Worm (Caenorhabditis elegans) whole organism, L3 larva: ENCODE measurements around the gene gop-2.

Experiments used
- ceh-28 ChIP-seq: fragments of 150-350 bp; optimal IDR thresholded peaks from 2 replicates; lab custom pipeline; 2014; ENCODE audit warnings: missing biosample characterization, missing genetic modification reagents, missing genetic modification characterization
- ceh-82 ChIP-seq: fragments of 150-350 bp; optimal IDR thresholded peaks from 2 replicates; lab custom pipeline; 2014; ENCODE audit warnings: missing biosample characterization, missing genetic modification characterization
- egl-27 ChIP-seq: sonication (generic microtip); optimal IDR thresholded peaks from 4 replicates; lab custom pipeline; 2017; ENCODE audit warnings: missing biosample characterization, missing genetic modification reagents, missing genetic modification characterization
- fkh-10 ChIP-seq: sonication (generic microtip); optimal IDR thresholded peaks from 2 replicates; lab custom pipeline; 2017; ENCODE audit warnings: missing biosample characterization, missing genetic modification reagents, missing genetic modification characterization
- mdl-1 ChIP-seq: fragments of 150-350 bp; optimal IDR thresholded peaks from 2 replicates; lab custom pipeline; 2014; ENCODE audit warnings: missing biosample characterization, missing genetic modification characterization
- nfya-1 ChIP-seq: sonication (generic microtip); optimal IDR thresholded peaks from 2 replicates; lab custom pipeline; 2017; ENCODE audit warnings: missing genetic modification characterization, mild to moderate bottlenecking, missing compliant biosample characterization, antibody characterized with exemption, moderate library complexity; ENCODE audit not compliant: insufficient read depth
- nhr-25 ChIP-seq: sonication (generic microtip); optimal IDR thresholded peaks from 2 replicates; lab custom pipeline; 2017; ENCODE audit warnings: missing biosample characterization, missing genetic modification characterization
- pqm-1 ChIP-seq: fragments of 150-350 bp; optimal IDR thresholded peaks from 2 replicates; lab custom pipeline; 2017; ENCODE audit warnings: missing biosample characterization, missing genetic modification characterization, inconsistent platforms
- snpc-4 ChIP-seq: fragments of 150-350 bp; optimal IDR thresholded peaks from 2 replicates; lab custom pipeline; 2014; ENCODE audit warnings: missing biosample characterization, missing genetic modification characterization
- unc-39 ChIP-seq: sonication (generic microtip); optimal IDR thresholded peaks from 4 replicates; lab custom pipeline; 2017; ENCODE audit warnings: missing biosample characterization, missing genetic modification characterization
- zag-1 ChIP-seq: fragments of 150-350 bp; optimal IDR thresholded peaks from 2 replicates; lab custom pipeline; 2014; ENCODE audit warnings: missing biosample characterization, missing genetic modification characterization

- TF ChIP-seq pqm-1 (tag; lab: Kevin White, UChicago) (no peak), egl-27 (tag; lab: Kevin White, UChicago) (no peak), zag-1 (no peak), nhr-25 (tag; lab: Kevin White, UChicago) (peak; percentile 59), ceh-28 (peak; percentile 87), nfya-1 (tag; lab: Kevin White, UChicago) (peak; percentile 80), snpc-4 (tag; lab: Kevin White, UChicago) (peak; percentile 21), mdl-1 (tag; lab: Kevin White, UChicago) (no peak), unc-39 (no peak), ceh-82 (tag; lab: Kevin White, UChicago) (no peak), fkh-10 (no peak)
Observed at ce11 chrIII:5308278-5308677, 49.5 kb downstream of the gop-2 start, which contains the start of gene mog-3.
